Worm (Caenorhabditis elegans) whole organism, mixed stage, embryonic: ENCODE results near the gene C16C8.22.
"Not testable (repeated sequence)": the region's sequence is repeated elsewhere in the genome, so short reads cannot be mapped to it uniquely, and the experiment has no call there.

ENCODE experiments used
- M03D4.4 ChIP-seq: sonication (generic microtip); optimal IDR thresholded peaks from 2 replicates; lab custom pipeline; 2017; ENCODE audit warnings: mild to moderate bottlenecking, missing genetic modification characterization, missing compliant biosample characterization
- bed-3 ChIP-seq: fragments of 200-800 bp; sonication (Bioruptor generic); optimal IDR thresholded peaks from 3 replicates; lab custom pipeline; 2018; ENCODE audit warnings: mild to moderate bottlenecking, missing genetic modification characterization, moderate library complexity, missing compliant biosample characterization
- blmp-1 ChIP-seq: fragments of 150-350 bp; optimal IDR thresholded peaks from 2 replicates; lab custom pipeline; 2014; ENCODE audit warnings: missing biosample characterization, missing genetic modification characterization
- ceh-39 ChIP-seq: fragments of 150-350 bp; optimal IDR thresholded peaks from 2 replicates; lab custom pipeline; 2014; ENCODE audit warnings: missing biosample characterization, missing genetic modification characterization
- ceh-43 ChIP-seq: fragments of 200-800 bp; sonication (Bioruptor generic); optimal IDR thresholded peaks from 2 replicates; lab custom pipeline; 2018; ENCODE audit warnings: mild to moderate bottlenecking, missing genetic modification characterization, moderate library complexity, missing compliant biosample characterization
- ceh-83 ChIP-seq: fragments of 200-800 bp; sonication (Bioruptor generic); optimal IDR thresholded peaks from 2 replicates; lab custom pipeline; 2018; ENCODE audit warnings: mild to moderate bottlenecking, missing genetic modification characterization, missing compliant biosample characterization
- ces-1 ChIP-seq: fragments of 150-350 bp; optimal IDR thresholded peaks from 2 replicates; lab custom pipeline; 2014; ENCODE audit warnings: missing biosample characterization, missing genetic modification reagents, missing genetic modification characterization
- cnd-1 ChIP-seq: fragments of 200-800 bp; sonication (Bioruptor generic); optimal IDR thresholded peaks from 2 replicates; lab custom pipeline; 2018; ENCODE audit warnings: mild to moderate bottlenecking, missing genetic modification characterization, missing compliant biosample characterization
- drap-1 ChIP-seq: fragments of 200-800 bp; sonication (Bioruptor generic); optimal IDR thresholded peaks from 3 replicates; lab custom pipeline; 2018; ENCODE audit warnings: mild to moderate bottlenecking, missing genetic modification characterization, missing compliant biosample characterization
- elt-1 ChIP-seq: sonication (generic microtip); optimal IDR thresholded peaks from 2 replicates; lab custom pipeline; 2017; ENCODE audit warnings: missing genetic modification characterization, mild to moderate bottlenecking, missing compliant biosample characterization, antibody characterized with exemption, moderate library complexity, borderline replicate concordance; ENCODE audit not compliant: insufficient read depth
- elt-3 ChIP-seq: fragments of 150-350 bp; optimal IDR thresholded peaks from 2 replicates; lab custom pipeline; 2014; ENCODE audit warnings: missing biosample characterization, missing genetic modification characterization
- flh-1 ChIP-seq: fragments of 200-800 bp; sonication (Bioruptor generic); optimal IDR thresholded peaks from 2 replicates; lab custom pipeline; 2018; ENCODE audit warnings: mild to moderate bottlenecking, missing genetic modification characterization, moderate library complexity, missing compliant biosample characterization
- ham-2 ChIP-seq: fragments of 200-800 bp; sonication (Bioruptor generic); optimal IDR thresholded peaks from 2 replicates; lab custom pipeline; 2018; ENCODE audit warnings: mild to moderate bottlenecking, missing genetic modification characterization, missing compliant biosample characterization
- hlh-1 ChIP-seq: fragments of 150-350 bp; optimal IDR thresholded peaks from 2 replicates; lab custom pipeline; 2014; ENCODE audit warnings: missing biosample characterization, missing genetic modification reagents, missing genetic modification characterization
- lin-13 ChIP-seq: fragments of 150-350 bp; optimal IDR thresholded peaks from 2 replicates; lab custom pipeline; 2014; ENCODE audit warnings: missing biosample characterization, missing genetic modification characterization
- lin-32 ChIP-seq: fragments of 200-800 bp; sonication (Bioruptor generic); optimal IDR thresholded peaks from 2 replicates; lab custom pipeline; 2018; ENCODE audit warnings: mild to moderate bottlenecking, missing genetic modification characterization, missing compliant biosample characterization
- lsy-2 ChIP-seq: fragments of 150-350 bp; optimal IDR thresholded peaks from 2 replicates; lab custom pipeline; 2014; ENCODE audit warnings: missing biosample characterization, missing genetic modification characterization
- mab-5 ChIP-seq: fragments of 150-350 bp; optimal IDR thresholded peaks from 2 replicates; lab custom pipeline; 2014; ENCODE audit warnings: missing biosample characterization, missing genetic modification characterization
- mep-1 ChIP-seq: fragments of 150-350 bp; optimal IDR thresholded peaks from 2 replicates; lab custom pipeline; 2017; ENCODE audit warnings: missing biosample characterization, missing genetic modification reagents, missing genetic modification characterization, inconsistent platforms
- mls-2 ChIP-seq: sonication (generic microtip); optimal IDR thresholded peaks from 2 replicates; lab custom pipeline; 2016; ENCODE audit warnings: mild to moderate bottlenecking, missing genetic modification characterization, moderate library complexity, missing compliant biosample characterization
- nhr-12 ChIP-seq: fragments of 150-350 bp; optimal IDR thresholded peaks from 2 replicates; lab custom pipeline; 2014; ENCODE audit warnings: missing biosample characterization, missing genetic modification characterization
- nhr-2 ChIP-seq: fragments of 150-350 bp; optimal IDR thresholded peaks from 2 replicates; lab custom pipeline; 2014; ENCODE audit warnings: missing biosample characterization, missing genetic modification characterization
- nhr-237 ChIP-seq: fragments of 150-350 bp; optimal IDR thresholded peaks from 2 replicates; lab custom pipeline; 2014; ENCODE audit warnings: missing biosample characterization, missing genetic modification characterization
- nhr-28 ChIP-seq: fragments of 150-350 bp; optimal IDR thresholded peaks from 2 replicates; lab custom pipeline; 2014; ENCODE audit warnings: missing biosample characterization, missing genetic modification characterization
- nhr-76 ChIP-seq: sonication (generic microtip); optimal IDR thresholded peaks from 2 replicates; lab custom pipeline; 2017; ENCODE audit warnings: missing biosample characterization, missing genetic modification characterization
- pha-4 ChIP-seq: fragments of 150-350 bp; optimal IDR thresholded peaks from 2 replicates; lab custom pipeline; 2018; ENCODE audit warnings: missing biosample characterization, missing genetic modification reagents, missing genetic modification characterization
- sem-2 ChIP-seq: fragments of 200-800 bp; sonication (Bioruptor generic); optimal IDR thresholded peaks from 2 replicates; lab custom pipeline; 2018; ENCODE audit warnings: mild to moderate bottlenecking, missing genetic modification characterization, missing compliant biosample characterization
- snpc-4 ChIP-seq: fragments of 150-350 bp; optimal IDR thresholded peaks from 2 replicates; lab custom pipeline; 2014; ENCODE audit warnings: missing biosample characterization, missing genetic modification characterization
- sptf-1 ChIP-seq: sonication (generic microtip); optimal IDR thresholded peaks from 2 replicates; lab custom pipeline; 2017; ENCODE audit warnings: mild to moderate bottlenecking, missing genetic modification characterization, moderate library complexity, missing compliant biosample characterization
- tbx-8 ChIP-seq: fragments of 200-800 bp; sonication (Bioruptor generic); optimal IDR thresholded peaks from 2 replicates; lab custom pipeline; 2018; ENCODE audit warnings: mild to moderate bottlenecking, missing genetic modification characterization, moderate library complexity, missing compliant biosample characterization
- unc-120 ChIP-seq: sonication (generic microtip); optimal IDR thresholded peaks from 2 replicates; lab custom pipeline; 2017; ENCODE audit warnings: missing genetic modification characterization, missing compliant biosample characterization; ENCODE audit not compliant: poor library complexity, severe bottlenecking
- unc-39 ChIP-seq: fragments of 150-350 bp; optimal IDR thresholded peaks from 2 replicates; lab custom pipeline; 2014; ENCODE audit warnings: missing biosample characterization, missing genetic modification characterization
- unc-62 ChIP-seq: fragments of 150-350 bp; optimal IDR thresholded peaks from 2 replicates; lab custom pipeline; 2014; ENCODE audit warnings: missing biosample characterization, missing genetic modification reagents, missing genetic modification characterization
- zip-8 ChIP-seq: fragments of 150-350 bp; optimal IDR thresholded peaks from 2 replicates; lab custom pipeline; 2014; ENCODE audit warnings: missing biosample characterization, missing genetic modification characterization
- ztf-11 ChIP-seq: fragments of 150-350 bp; optimal IDR thresholded peaks from 2 replicates; lab custom pipeline; 2014; ENCODE audit warnings: missing biosample characterization, missing genetic modification characterization

Gene C16C8.22

ce11 chrII:3443154-3443553 is at the start of gene C16C8.22:
Gene C16C8.22 (minus strand): TSS chrII:3443254.
- TF ChIP-seq ceh-39 (tag; lab: Kevin White, UChicago) (no peak), nhr-76 (tag; lab: Kevin White, UChicago) (no peak), pha-4 (tag; lab: Kevin White, UChicago) (no peak), flh-1 (GFP tag; lab: Kevin White, UChicago) (no peak), unc-120 (tag; lab: Kevin White, UChicago) (no peak), lsy-2 (tag; lab: Kevin White, UChicago) (no peak), cnd-1 (tag; lab: Kevin White, UChicago) (no peak), blmp-1 (no peak), nhr-28 (tag; lab: Kevin White, UChicago) (no peak), elt-3 (tag; lab: Kevin White, UChicago) (no peak), mls-2 (tag; lab: Kevin White, UChicago) (no peak), nhr-2 (tag; lab: Kevin White, UChicago) (no peak), nhr-12 (tag; lab: Kevin White, UChicago) (no peak), ham-2 (GFP tag; lab: Kevin White, UChicago) (no peak), unc-62 (GFP tag; lab: Kevin White, UChicago) (no peak), ces-1 (GFP tag; lab: Kevin White, UChicago) (no peak), bed-3 (GFP tag; lab: Kevin White, UChicago) (no peak), hlh-1 (tag; lab: Kevin White, UChicago) (no peak), zip-8 (tag; lab: Kevin White, UChicago) (no peak), mep-1 (tag; lab: Kevin White, UChicago) (no peak)

ce11 chrII:3490797-3491196 is 47.7 kb upstream of the C16C8.22 start, which contains the start of gene fbxb-112:
Gene fbxb-112 (plus strand): TSS chrII:3491097.
- not testable (repeated sequence) for TF ChIP-seq zip-8 (tag; lab: Kevin White, UChicago); bed-3 (GFP tag; lab: Kevin White, UChicago); lin-32
- TF ChIP-seq, all 35 proteins: peak for 0; not testable (repeated sequence) for 35

ce11 chrII:3482231-3482630 is 39.2 kb upstream of the C16C8.22 start, which contains the start of gene smu-2:
Gene smu-2 (plus strand): TSS chrII:3482408.
- TF ChIP-seq ztf-11 (tag; lab: Kevin White, UChicago) = no peak
- TF ChIP-seq mep-1 (tag; lab: Kevin White, UChicago) = peak; percentile 49
- TF ChIP-seq nhr-2 (tag; lab: Kevin White, UChicago) = no peak
- TF ChIP-seq sptf-1 = peak; percentile 75
- no peak for TF ChIP-seq blmp-1
- no peak for TF ChIP-seq ceh-83 (GFP tag; lab: Kevin White, UChicago)
- TF ChIP-seq bed-3 (GFP tag; lab: Kevin White, UChicago) = no peak
- TF ChIP-seq hlh-1 (tag; lab: Kevin White, UChicago) = no peak
- TF ChIP-seq drap-1 (GFP tag; lab: Kevin White, UChicago) = no peak
- TF ChIP-seq nhr-76 (tag; lab: Kevin White, UChicago) = no peak
- no peak for TF ChIP-seq snpc-4 (tag; lab: Kevin White, UChicago)
- TF ChIP-seq tbx-8 (GFP tag; lab: Kevin White, UChicago) = no peak
- TF ChIP-seq lin-32 = peak; percentile 16
- no peak for TF ChIP-seq unc-120 (tag; lab: Kevin White, UChicago)
- no peak for TF ChIP-seq ceh-39 (tag; lab: Kevin White, UChicago)
- peak; percentile 39 for TF ChIP-seq lsy-2 (tag; lab: Kevin White, UChicago)
- no peak for TF ChIP-seq sem-2 (GFP tag; lab: Kevin White, UChicago)
- no peak for TF ChIP-seq flh-1 (GFP tag; lab: Kevin White, UChicago)
- TF ChIP-seq mls-2 (tag; lab: Kevin White, UChicago) = no peak
- TF ChIP-seq elt-1 (tag; lab: Kevin White, UChicago) = no peak
- no peak for TF ChIP-seq lin-13 (tag; lab: Kevin White, UChicago)
- peak; percentile 97 for TF ChIP-seq ces-1 (GFP tag; lab: Kevin White, UChicago)
- no peak for TF ChIP-seq nhr-12 (tag; lab: Kevin White, UChicago)
- TF ChIP-seq elt-3 (tag; lab: Kevin White, UChicago) = no peak
- TF ChIP-seq cnd-1 (tag; lab: Kevin White, UChicago) = peak; percentile 20
- TF ChIP-seq zip-8 (tag; lab: Kevin White, UChicago) = no peak
- TF ChIP-seq ceh-43 (GFP tag; lab: Kevin White, UChicago) = peak; percentile 7
- no peak for TF ChIP-seq nhr-237 (tag; lab: Kevin White, UChicago)
- TF ChIP-seq pha-4 (tag; lab: Kevin White, UChicago) = no peak
- no peak for TF ChIP-seq M03D4.4 (tag; lab: Kevin White, UChicago)
- no peak for TF ChIP-seq ham-2 (GFP tag; lab: Kevin White, UChicago)
- TF ChIP-seq nhr-28 (tag; lab: Kevin White, UChicago) = no peak
- no peak for TF ChIP-seq unc-62 (GFP tag; lab: Kevin White, UChicago)
- peak; percentile 55 for TF ChIP-seq mab-5
- TF ChIP-seq unc-39 = no peak
